In the genomic region with DNA sequence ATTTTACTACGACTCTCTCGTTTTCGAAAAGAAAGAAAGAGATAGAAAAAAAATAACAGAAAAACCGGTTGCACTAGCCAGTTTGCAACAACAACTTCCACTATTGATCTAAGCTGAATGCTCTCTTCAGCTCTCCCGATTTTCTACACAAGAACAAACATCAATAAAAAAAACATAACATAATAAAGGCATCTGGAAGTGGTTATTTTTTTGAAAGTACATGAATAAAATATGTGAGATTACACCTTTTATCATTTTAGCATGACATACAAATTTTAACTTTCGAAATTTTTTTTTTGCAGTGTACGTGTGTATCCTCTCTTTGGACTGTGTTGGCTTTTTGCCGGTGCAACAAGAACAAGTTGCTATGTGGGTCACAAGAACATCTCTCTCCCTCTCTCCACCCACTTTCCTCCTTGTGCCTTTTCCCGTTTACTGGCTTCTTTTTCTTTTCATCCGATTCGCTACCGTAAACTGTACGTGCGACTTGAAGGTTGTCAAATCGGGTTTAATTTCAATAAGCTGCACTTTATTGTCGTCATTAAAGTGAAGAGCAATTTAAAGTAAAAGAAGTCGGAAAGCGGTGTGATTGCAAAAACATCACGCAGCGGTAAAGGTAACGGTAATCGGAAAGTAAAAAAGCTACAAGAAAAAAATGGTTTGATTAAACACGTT, we compare ENCODE assay signal across 1 fruit fly cellular context.
TF ChIP-seq lines count a peak whose summit lies in the region.

No protein-coding gene starts in this region.

TF ChIP-seq in whole organism, embryonic, 481 proteins besides CTCF, POLR2A, EP300 and RAD21 (continued from another document and continues in another):
- TF ChIP-seq bcd (GFP tag; optimal IDR thresholded peaks at IDR 0.05; lab: Kevin White, UChicago) (peak; percentile 95), CG16779 (GFP tag; IDR thresholded peaks at IDR 0.05; lab: Robert Waterston, UW) (peak; percentile 73), pan (optimal IDR thresholded peaks at IDR 0.05; lab: Kevin White, UChicago) (no peak), pan (GFP tag; optimal IDR thresholded peaks at IDR 0.05 in 1 of 2, IDR thresholded peaks at IDR 0.05 in 1 of 2) (peak in 1 of 2 experiments; percentile 98), sima (GFP tag; optimal IDR thresholded peaks at IDR 0.05; lab: Kevin White, UChicago) (peak; percentile 91), slou (GFP tag; optimal IDR thresholded peaks at IDR 0.05; lab: Kevin White, UChicago) (peak; percentile 87), H15 (GFP tag; IDR thresholded peaks at IDR 0.05; lab: Robert Waterston, UW) (peak; percentile 95), Eip74EF (GFP tag; optimal IDR thresholded peaks at IDR 0.05; lab: Kevin White, UChicago) (peak in 1 of 2 experiments; percentile 98), CG9609 (GFP tag; optimal IDR thresholded peaks at IDR 0.05; lab: Kevin White, UChicago) (peak; percentile 95), pfk (GFP tag; optimal IDR thresholded peaks at IDR 0.05; lab: Kevin White, UChicago) (peak; percentile 24), Hr3 (GFP tag; optimal IDR thresholded peaks at IDR 0.05; lab: Kevin White, UChicago) (peak; percentile 94), vvl (GFP tag; IDR thresholded peaks at IDR 0.05; lab: Robert Waterston, UW) (peak; percentile 99), CG12219 (GFP tag; optimal IDR thresholded peaks at IDR 0.05; lab: Kevin White, UChicago) (peak; percentile 97), chif (GFP tag; optimal IDR thresholded peaks at IDR 0.05; lab: Kevin White, UChicago) (peak; percentile 98), crol (GFP tag; IDR thresholded peaks at IDR 0.05; lab: Robert Waterston, UW) (peak; percentile 76), CG13424 (tag; optimal IDR thresholded peaks at IDR 0.05; lab: Kevin White, UChicago) (peak; percentile 97), Fer1 (GFP tag; optimal IDR thresholded peaks at IDR 0.05; lab: Kevin White, UChicago) (peak; percentile 94), Hsf (GFP tag; optimal IDR thresholded peaks at IDR 0.05; lab: Kevin White, UChicago) (peak; percentile 97), prd (optimal IDR thresholded peaks at IDR 0.05; lab: Kevin White, UChicago) (no peak), prd (GFP tag; IDR thresholded peaks at IDR 0.05; lab: Robert Waterston, UW) (peak; percentile 98), dan (GFP tag; IDR thresholded peaks at IDR 0.05; lab: Robert Waterston, UW) (peak; percentile 87), HLH54F (GFP tag; optimal IDR thresholded peaks at IDR 0.05; lab: Kevin White, UChicago) (peak; percentile 91), eyg (GFP tag; optimal IDR thresholded peaks at IDR 0.05; lab: Kevin White, UChicago) (peak; percentile 95), TFAM (GFP tag; optimal IDR thresholded peaks at IDR 0.05; lab: Kevin White, UChicago) (peak; percentile 71), Bdp1 (GFP tag; optimal IDR thresholded peaks at IDR 0.05; lab: Kevin White, UChicago) (peak; percentile 90), Adf1 (GFP tag; IDR thresholded peaks at IDR 0.05; lab: Robert Waterston, UW) (peak; percentile 54), ssp (GFP tag; IDR thresholded peaks at IDR 0.05; lab: Robert Waterston, UW) (peak; percentile 86), ash1 (GFP tag; optimal IDR thresholded peaks at IDR 0.05; lab: Kevin White, UChicago) (peak; percentile 33), CG18476 (GFP tag; optimal IDR thresholded peaks at IDR 0.05; lab: Kevin White, UChicago) (peak; percentile 95), Vsx1 (GFP tag; optimal IDR thresholded peaks at IDR 0.05; lab: Kevin White, UChicago) (peak; percentile 92), slbo (GFP tag; IDR thresholded peaks at IDR 0.05; lab: Robert Waterston, UW) (peak; percentile 92), D19A (tag; optimal IDR thresholded peaks at IDR 0.05; lab: Kevin White, UChicago) (peak; percentile 95), CG4707 (GFP tag; optimal IDR thresholded peaks at IDR 0.05; lab: Kevin White, UChicago) (peak; percentile 94), wdn (GFP tag; IDR thresholded peaks at IDR 0.05; lab: Robert Waterston, UW) (peak; percentile 84), CG8944 (GFP tag; optimal IDR thresholded peaks at IDR 0.05; lab: Kevin White, UChicago) (peak; percentile 94), cas (GFP tag; IDR thresholded peaks at IDR 0.05; lab: Robert Waterston, UW) (peak; percentile 78), twi (tag; optimal IDR thresholded peaks at IDR 0.05; lab: Kevin White, UChicago) (peak; percentile 89), kay (GFP tag; optimal IDR thresholded peaks at IDR 0.05; lab: Kevin White, UChicago) (peak; percentile 91), chm (GFP tag; IDR thresholded peaks at IDR 0.05; lab: Robert Waterston, UW) (peak; percentile 99), wor (GFP tag; IDR thresholded peaks at IDR 0.05; lab: Robert Waterston, UW) (peak; percentile 92), Six4 (GFP tag; optimal IDR thresholded peaks at IDR 0.05; lab: Kevin White, UChicago) (peak; percentile 96), CG7839 (tag; optimal IDR thresholded peaks at IDR 0.05; lab: Kevin White, UChicago) (peak; percentile 98), CG1647 (GFP tag; optimal IDR thresholded peaks at IDR 0.05; lab: Kevin White, UChicago) (peak; percentile 91), ewg (GFP tag; optimal IDR thresholded peaks at IDR 0.05; lab: Kevin White, UChicago) (peak; percentile 93), nau (GFP tag; optimal IDR thresholded peaks at IDR 0.05; lab: Kevin White, UChicago) (no peak), Nf-YB (GFP tag; optimal IDR thresholded peaks at IDR 0.05; lab: Kevin White, UChicago) (peak; percentile 88), danr (GFP tag; IDR thresholded peaks at IDR 0.05; lab: Robert Waterston, UW) (peak; percentile 89), CG42726 (GFP tag; IDR thresholded peaks at IDR 0.05; lab: Robert Waterston, UW; ENCODE audit: partially characterized antibody) (no peak), br (optimal IDR thresholded peaks at IDR 0.05; lab: Kevin White, UChicago) (no peak), Jarid2 (GFP tag; optimal IDR thresholded peaks at IDR 0.05; lab: Kevin White, UChicago) (peak; percentile 83), hkb (optimal IDR thresholded peaks at IDR 0.05; lab: Kevin White, UChicago) (no peak), hkb (GFP tag; IDR thresholded peaks at IDR 0.05; lab: Robert Waterston, UW) (peak; percentile 98), cad (GFP tag; optimal IDR thresholded peaks at IDR 0.05; lab: Kevin White, UChicago) (no peak), Mad (GFP tag; optimal IDR thresholded peaks at IDR 0.05; lab: Kevin White, UChicago) (peak; percentile 86), Nf-YC (tag; optimal IDR thresholded peaks at IDR 0.05; lab: Kevin White, UChicago) (no peak), her (GFP tag; optimal IDR thresholded peaks at IDR 0.05; lab: Kevin White, UChicago) (peak; percentile 90), CG13123 (GFP tag; optimal IDR thresholded peaks at IDR 0.05; lab: Kevin White, UChicago) (peak; percentile 92), z (GFP tag; IDR thresholded peaks at IDR 0.05; lab: Robert Waterston, UW) (peak; percentile 68; the same call in 1 of the 3 replicates), CG10462 (GFP tag; optimal IDR thresholded peaks at IDR 0.05; lab: Kevin White, UChicago) (peak; percentile 97), Awh (GFP tag; IDR thresholded peaks at IDR 0.05; lab: Robert Waterston, UW) (peak; percentile 98), dimm (GFP tag; IDR thresholded peaks at IDR 0.05; lab: Robert Waterston, UW) (peak; percentile 90), gt (GFP tag; IDR thresholded peaks at IDR 0.05; lab: Robert Waterston, UW) (peak; percentile 83), CG34422 (GFP tag; IDR thresholded peaks at IDR 0.05; lab: Robert Waterston, UW) (peak; percentile 97), Sin3A (optimal IDR thresholded peaks at IDR 0.05; lab: Kevin White, UChicago) (no peak), Lhr (GFP tag; optimal IDR thresholded peaks at IDR 0.05; lab: Kevin White, UChicago) (peak; percentile 93), CG5953 (GFP tag; IDR thresholded peaks at IDR 0.05; lab: Robert Waterston, UW) (peak; percentile 95), Oli (tag; optimal IDR thresholded peaks at IDR 0.05; lab: Kevin White, UChicago) (peak; percentile 98), CG9797 (GFP tag; optimal IDR thresholded peaks at IDR 0.05; lab: Kevin White, UChicago) (peak; percentile 46), CG15011 (GFP tag; optimal IDR thresholded peaks at IDR 0.05; lab: Kevin White, UChicago) (peak; percentile 88), CG6765 (GFP tag; optimal IDR thresholded peaks at IDR 0.05; lab: Kevin White, UChicago) (peak; percentile 62), HmgZ (tag; optimal IDR thresholded peaks at IDR 0.05; lab: Kevin White, UChicago) (peak; percentile 94), oc (tag; optimal IDR thresholded peaks at IDR 0.05; lab: Kevin White, UChicago) (peak; percentile 98), Atf3 (GFP tag; optimal IDR thresholded peaks at IDR 0.05; lab: Kevin White, UChicago) (peak; percentile 97), Nf-YA (GFP tag; IDR thresholded peaks at IDR 0.05; lab: Robert Waterston, UW) (peak; percentile 96), Blimp-1 (GFP tag; optimal IDR thresholded peaks at IDR 0.05; lab: Kevin White, UChicago) (peak; percentile 95), repo (GFP tag; optimal IDR thresholded peaks at IDR 0.05; lab: Kevin White, UChicago) (peak; percentile 96), trh (GFP tag; optimal IDR thresholded peaks at IDR 0.05; lab: Kevin White, UChicago) (peak; percentile 93), CG16863 (GFP tag; optimal IDR thresholded peaks at IDR 0.05; lab: Kevin White, UChicago) (peak; percentile 97), sug (tag; optimal IDR thresholded peaks at IDR 0.05; lab: Kevin White, UChicago) (peak; percentile 75), Stat92E (GFP tag; optimal IDR thresholded peaks at IDR 0.05; lab: Kevin White, UChicago) (peak in 1 of 3 experiments; percentile 97), PHDP (tag; optimal IDR thresholded peaks at IDR 0.05; lab: Kevin White, UChicago) (peak; percentile 97), CG9932 (GFP tag; IDR thresholded peaks at IDR 0.05; lab: Robert Waterston, UW) (peak; percentile 80), sob (GFP tag; IDR thresholded peaks at IDR 0.05; lab: Robert Waterston, UW) (peak; percentile 95), CG2678 (tag; optimal IDR thresholded peaks at IDR 0.05; lab: Kevin White, UChicago) (peak; percentile 97), CG3407 (GFP tag; optimal IDR thresholded peaks at IDR 0.05; lab: Kevin White, UChicago) (peak; percentile 94), CG18599 (GFP tag; optimal IDR thresholded peaks at IDR 0.05; lab: Kevin White, UChicago) (peak; percentile 92), CG2199 (GFP tag; IDR thresholded peaks at IDR 0.05; lab: Robert Waterston, UW) (peak; percentile 97), gem (tag; optimal IDR thresholded peaks at IDR 0.05; lab: Kevin White, UChicago) (peak; percentile 98), CG17912 (GFP tag; optimal IDR thresholded peaks at IDR 0.05; lab: Kevin White, UChicago) (peak; percentile 78), tx (GFP tag; optimal IDR thresholded peaks at IDR 0.05; lab: Kevin White, UChicago) (peak; percentile 93), ap (GFP tag; IDR thresholded peaks at IDR 0.05; lab: Robert Waterston, UW) (peak; percentile 97), CG6813 (GFP tag; optimal IDR thresholded peaks at IDR 0.05; lab: Kevin White, UChicago) (peak; percentile 93), CG12155 (GFP tag; optimal IDR thresholded peaks at IDR 0.05; lab: Kevin White, UChicago) (peak; percentile 93), tap (tag; optimal IDR thresholded peaks at IDR 0.05; lab: Kevin White, UChicago) (peak; percentile 96), sc (optimal IDR thresholded peaks at IDR 0.05; lab: Kevin White, UChicago) (no peak), sc (GFP tag; optimal IDR thresholded peaks at IDR 0.05; lab: Kevin White, UChicago) (peak; percentile 94), tup (GFP tag; optimal IDR thresholded peaks at IDR 0.05; lab: Kevin White, UChicago) (peak; percentile 84), Hey (tag; optimal IDR thresholded peaks at IDR 0.05; lab: Kevin White, UChicago) (peak; percentile 40), CG2116 (GFP tag; optimal IDR thresholded peaks at IDR 0.05; lab: Kevin White, UChicago) (peak; percentile 84), Asciz (GFP tag; optimal IDR thresholded peaks at IDR 0.05; lab: Kevin White, UChicago) (peak; percentile 98), CG10565 (GFP tag; optimal IDR thresholded peaks at IDR 0.05; lab: Kevin White, UChicago) (peak; percentile 80), E2f1 (GFP tag; IDR thresholded peaks at IDR 0.05; lab: Robert Waterston, UW) (peak; percentile 93), CG11398 (GFP tag; optimal IDR thresholded peaks at IDR 0.05; lab: Kevin White, UChicago) (peak; percentile 98), CoRest (tag; optimal IDR thresholded peaks at IDR 0.05; lab: Kevin White, UChicago) (peak; percentile 97), CG1602 (GFP tag; optimal IDR thresholded peaks at IDR 0.05; lab: Kevin White, UChicago) (peak; percentile 97), CG14441 (GFP tag; IDR thresholded peaks at IDR 0.05; lab: Robert Waterston, UW) (peak; percentile 96), CG32767 (GFP tag; IDR thresholded peaks at IDR 0.05; lab: Robert Waterston, UW) (peak; percentile 97), CG14014 (GFP tag; IDR thresholded peaks at IDR 0.05; lab: Robert Waterston, UW) (peak; percentile 95), CG11695 (GFP tag; IDR thresholded peaks at IDR 0.05; lab: Robert Waterston, UW) (peak; percentile 94), Dip3 (GFP tag; optimal IDR thresholded peaks at IDR 0.05; lab: Kevin White, UChicago) (peak; percentile 89), CG8359 (GFP tag; optimal IDR thresholded peaks at IDR 0.05; lab: Kevin White, UChicago; ENCODE audit: borderline replicate concordance) (peak; percentile 88), Atf-2 (GFP tag; optimal IDR thresholded peaks at IDR 0.05; lab: Kevin White, UChicago) (peak; percentile 97), CG8478 (optimal IDR thresholded peaks at IDR 0.05; lab: Kevin White, UChicago) (no peak), CkIIα-i1 (GFP tag; IDR thresholded peaks at IDR 0.05; lab: Robert Waterston, UW) (peak; percentile 66; the same call in 1 of the 2 replicates), al (GFP tag; IDR thresholded peaks at IDR 0.05; lab: Robert Waterston, UW) (peak; percentile 84), caup (GFP tag; optimal IDR thresholded peaks at IDR 0.05; lab: Kevin White, UChicago; ENCODE audit: severe bottlenecking) (peak; percentile 92), gce (GFP tag; IDR thresholded peaks at IDR 0.05; lab: Robert Waterston, UW) (peak; percentile 97), mam (GFP tag; optimal IDR thresholded peaks at IDR 0.05; lab: Kevin White, UChicago) (peak; percentile 92), Sox102F (GFP tag; optimal IDR thresholded peaks at IDR 0.05; lab: Kevin White, UChicago) (peak; percentile 99), CG9876 (GFP tag; optimal IDR thresholded peaks at IDR 0.05; lab: Kevin White, UChicago) (peak; percentile 89), jing (GFP tag; optimal IDR thresholded peaks at IDR 0.05; lab: Kevin White, UChicago) (peak; percentile 93), ro (GFP tag; IDR thresholded peaks at IDR 0.05; lab: Robert Waterston, UW) (peak; percentile 86), CG10321 (GFP tag; IDR thresholded peaks at IDR 0.05; lab: Robert Waterston, UW) (peak; percentile 81), CG4282 (GFP tag; optimal IDR thresholded peaks at IDR 0.05; lab: Kevin White, UChicago) (peak; percentile 90)
